Fruit fly (Drosophila melanogaster): ENCODE data around the gene trio.

Gene trio

DNA sequence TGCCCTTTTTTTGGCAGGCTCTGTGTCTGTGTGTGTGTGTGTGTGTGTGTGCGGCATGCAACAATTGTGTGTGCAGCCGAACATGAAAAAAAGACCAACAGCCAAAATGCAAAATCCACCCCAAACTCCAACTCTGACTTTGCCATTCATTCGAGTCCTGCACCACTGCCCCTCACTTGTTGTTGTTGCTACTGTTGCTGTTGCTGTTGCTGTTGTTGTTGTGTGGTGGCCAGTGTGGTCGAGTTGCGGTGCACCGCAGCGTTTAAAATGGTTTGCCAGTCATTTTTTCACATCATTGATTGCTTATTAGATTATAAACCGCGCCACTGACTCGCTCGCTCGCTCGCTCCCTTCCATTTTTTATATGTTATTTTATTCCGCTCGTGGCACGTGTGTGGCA lies 11.8 kb upstream of the trio start:
- TF ChIP-seq OdsH (GFP tag; optimal IDR thresholded peaks at IDR 0.05) (no peak), CG10631 (GFP tag; optimal IDR thresholded peaks at IDR 0.05) (no peak), CG8632 (GFP tag; optimal IDR thresholded peaks at IDR 0.05) (no peak), vri (GFP tag; optimal IDR thresholded peaks at IDR 0.05) (no peak), acj6 (GFP tag; optimal IDR thresholded peaks at IDR 0.05) (no peak), Eip75B (GFP tag; optimal IDR thresholded peaks at IDR 0.05) (no peak), CG32006 (GFP tag; optimal IDR thresholded peaks at IDR 0.05) (no peak), CG34406 (GFP tag; optimal IDR thresholded peaks at IDR 0.05) (no peak), salr (GFP tag; optimal IDR thresholded peaks at IDR 0.05) (no peak), pdm3 (GFP tag; optimal IDR thresholded peaks at IDR 0.05) (no peak), CG10669 (GFP tag; optimal IDR thresholded peaks at IDR 0.05) (no peak), CG3919 (GFP tag; optimal IDR thresholded peaks at IDR 0.05) (no peak), cyc (GFP tag; optimal IDR thresholded peaks at IDR 0.05) (no peak), Hr38 (GFP tag; optimal IDR thresholded peaks at IDR 0.05) (no peak), lz (GFP tag; optimal IDR thresholded peaks at IDR 0.05) (no peak), Hr39 (GFP tag; optimal IDR thresholded peaks at IDR 0.05) (no peak), dac (GFP tag; optimal IDR thresholded peaks at IDR 0.05) (no peak)

DNA sequence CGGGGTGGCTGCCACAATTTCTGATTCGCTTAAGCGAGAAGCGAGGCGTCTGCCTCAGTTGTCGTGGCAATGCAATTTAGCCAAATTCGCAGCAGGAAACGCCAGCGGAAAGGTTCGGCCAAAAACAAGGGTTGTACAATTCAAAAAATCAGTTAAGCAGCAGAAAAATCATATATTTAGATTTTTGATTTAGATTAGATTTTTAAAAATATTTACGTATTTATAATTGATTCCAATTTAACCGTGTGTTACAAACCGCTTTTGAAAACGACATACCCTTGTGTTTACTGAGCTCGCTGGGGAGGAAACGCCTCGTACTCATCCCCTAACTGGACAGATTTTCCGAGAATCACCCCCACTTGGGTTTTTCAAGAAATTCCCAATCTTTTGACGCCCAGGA lies 8.9 kb upstream of the trio start:
- TF ChIP-seq CG10631 (GFP tag; optimal IDR thresholded peaks at IDR 0.05) (no peak), svp (GFP tag) (peak; percentile 55), Smox (GFP tag; optimal IDR thresholded peaks at IDR 0.05) (no peak), Eip78C (GFP tag) (peak; percentile 20), CG31627 (GFP tag; optimal IDR thresholded peaks at IDR 0.05) (no peak)

DNA sequence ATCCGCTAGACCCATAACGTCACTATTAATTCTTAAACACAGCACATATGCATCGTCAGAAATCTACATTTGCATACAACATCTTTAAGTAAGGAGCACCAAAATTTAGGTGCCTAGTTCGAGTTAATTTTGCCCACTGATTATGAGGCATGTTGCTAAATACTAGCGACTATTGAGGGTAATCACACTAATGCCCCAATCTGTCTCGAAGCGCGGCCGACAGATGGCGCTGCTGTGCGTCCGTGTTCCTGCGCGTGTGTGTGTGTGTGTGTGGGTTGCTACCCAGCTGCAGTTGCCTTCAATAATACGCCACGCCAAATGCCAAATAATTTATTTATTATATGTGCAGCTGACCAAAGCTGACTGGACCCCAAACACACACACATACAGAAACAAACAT lies 6.7 kb upstream of the trio start:
- no peak for TF ChIP-seq vri (GFP tag; optimal IDR thresholded peaks at IDR 0.05)
- TF ChIP-seq CG6276 (GFP tag; optimal IDR thresholded peaks at IDR 0.05), result no peak
- TF ChIP-seq CG1621 (tag; optimal IDR thresholded peaks at IDR 0.05), result no peak
- TF ChIP-seq svp (GFP tag), result no peak
- no peak for TF ChIP-seq Smox (GFP tag; optimal IDR thresholded peaks at IDR 0.05)
- no peak for TF ChIP-seq CG11762 (GFP tag; optimal IDR thresholded peaks at IDR 0.05; ENCODE audit: insufficient read depth)
- TF ChIP-seq CG7368 (GFP tag; optimal IDR thresholded peaks at IDR 0.05), result no peak
- no peak for TF ChIP-seq CG31627 (GFP tag; optimal IDR thresholded peaks at IDR 0.05)
- TF ChIP-seq salr (GFP tag; optimal IDR thresholded peaks at IDR 0.05), result no peak
- no peak for TF ChIP-seq CG34406 (GFP tag; optimal IDR thresholded peaks at IDR 0.05)
- no peak for TF ChIP-seq Sox14 (GFP tag; optimal IDR thresholded peaks at IDR 0.05)
- no peak for TF ChIP-seq CG3919 (GFP tag; optimal IDR thresholded peaks at IDR 0.05)
- TF ChIP-seq Blimp-1 (GFP tag; optimal IDR thresholded peaks at IDR 0.05), result no peak

DNA sequence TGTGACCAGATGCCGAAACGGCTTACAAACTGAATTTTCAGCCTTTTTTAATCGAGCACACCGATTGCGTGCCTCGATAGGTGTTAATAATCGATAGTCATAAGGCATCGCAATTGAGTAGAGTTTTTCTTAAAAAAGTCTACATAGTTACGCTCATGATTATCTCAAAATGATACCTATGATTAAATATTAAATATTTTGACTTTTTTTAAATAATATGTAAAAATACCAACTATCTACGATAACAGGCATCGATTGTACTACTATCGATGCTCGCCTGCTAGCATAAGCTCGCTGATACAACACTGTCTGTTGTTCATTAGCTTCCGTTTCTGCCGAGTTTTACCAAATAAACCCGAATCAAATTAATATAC lies 199 bp upstream of the trio start:
- TF ChIP-seq Eip93F (GFP tag; optimal IDR thresholded peaks at IDR 0.05) (peak; percentile 20), CG3919 (GFP tag; optimal IDR thresholded peaks at IDR 0.05) (peak; percentile 8), topi (GFP tag; optimal IDR thresholded peaks at IDR 0.05) (peak; percentile 10), CG8319 (GFP tag; optimal IDR thresholded peaks at IDR 0.05) (no peak), achi (GFP tag; optimal IDR thresholded peaks at IDR 0.05) (no peak), eg (GFP tag; IDR thresholded peaks at IDR 0.05) (0 out of 3 replicates have a peak, but pooled peaks have one; percentile 11), lz (GFP tag; optimal IDR thresholded peaks at IDR 0.05) (peak; percentile 17), Sox14 (GFP tag; optimal IDR thresholded peaks at IDR 0.05) (no peak), OdsH (GFP tag; optimal IDR thresholded peaks at IDR 0.05) (peak; percentile 0), CG6854 (GFP tag; optimal IDR thresholded peaks at IDR 0.05) (peak; percentile 53), CG34406 (GFP tag; optimal IDR thresholded peaks at IDR 0.05) (no peak), salr (GFP tag; optimal IDR thresholded peaks at IDR 0.05) (peak in 1 of 2 experiments; percentile 22), Lpt (GFP tag; optimal IDR thresholded peaks at IDR 0.05) (no peak)

DNA sequence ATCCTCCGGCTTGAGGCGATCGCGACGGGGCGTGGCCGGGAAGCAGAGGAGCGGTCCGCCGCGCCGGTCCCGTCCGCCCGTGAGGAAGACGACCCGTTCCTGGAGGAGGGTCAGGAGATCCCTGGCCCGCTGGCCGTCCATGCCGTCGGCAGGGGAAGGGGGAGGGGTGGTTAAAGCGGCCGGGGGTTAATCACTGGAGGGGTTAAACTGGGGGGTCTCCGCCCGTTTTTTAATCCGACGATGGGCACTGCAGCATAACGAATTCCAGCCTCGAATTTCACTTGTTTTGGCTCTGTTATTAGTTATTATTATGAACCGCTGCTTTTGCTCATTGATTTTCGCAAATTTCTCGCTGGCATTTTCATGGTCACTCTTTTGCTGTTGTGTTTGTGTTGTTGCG lies 987 bp downstream of the trio start:
- no peak for TF ChIP-seq CG8319 (GFP tag; optimal IDR thresholded peaks at IDR 0.05)
- no peak for TF ChIP-seq CG8632 (GFP tag; optimal IDR thresholded peaks at IDR 0.05)
- TF ChIP-seq Blimp-1 (GFP tag; optimal IDR thresholded peaks at IDR 0.05), result no peak
- TF ChIP-seq CG6808 (GFP tag; optimal IDR thresholded peaks at IDR 0.05), result no peak
- TF ChIP-seq CG32006 (GFP tag; optimal IDR thresholded peaks at IDR 0.05), result no peak
- TF ChIP-seq dsx (GFP tag; optimal IDR thresholded peaks at IDR 0.05; ENCODE audit: poor library complexity, severe bottlenecking), result no peak

Measured in whole organism, prepupa.